Fruit fly (Drosophila melanogaster) whole organism, embryonic: Measurements from ENCODE around the gene CG5188.

Experiments used
- CG11093 ChIP-seq: fragments of 200-800 bp; sonication (Bioruptor generic); IDR thresholded peaks from 3 replicates; pipeline ENCODE4 v1.3.6; 2022; ENCODE audit warnings: missing biosample characterization, missing genetic modification characterization
- YL-1 ChIP-seq: fragments of 200-800 bp; sonication (Bioruptor generic); optimal IDR thresholded peaks from 3 replicates; lab custom pipeline; 2017; ENCODE audit warnings: missing biosample characterization, mild to moderate bottlenecking, missing genetic modification characterization
- chif ChIP-seq, 2 experiments: fragments of 200-800 bp; sonication (Bioruptor generic); optimal IDR thresholded peaks; 3 replicates each; lab custom pipeline; 2016; ENCODE audit warnings: missing biosample characterization in 2 of 2, missing genetic modification characterization in 2 of 2
- ci ChIP-seq: fragments of 200-800 bp; sonication (Bioruptor generic); IDR thresholded peaks from 3 replicates; pipeline ENCODE4 v1.3.6; 2022; ENCODE audit warnings: missing biosample characterization, missing genetic modification characterization
- wek ChIP-seq: fragments of 200-800 bp; sonication (Bioruptor generic); optimal IDR thresholded peaks from 3 replicates; lab custom pipeline; 2018; ENCODE audit warnings: missing biosample characterization, mild to moderate bottlenecking, missing genetic modification characterization, moderate library complexity

DNA sequence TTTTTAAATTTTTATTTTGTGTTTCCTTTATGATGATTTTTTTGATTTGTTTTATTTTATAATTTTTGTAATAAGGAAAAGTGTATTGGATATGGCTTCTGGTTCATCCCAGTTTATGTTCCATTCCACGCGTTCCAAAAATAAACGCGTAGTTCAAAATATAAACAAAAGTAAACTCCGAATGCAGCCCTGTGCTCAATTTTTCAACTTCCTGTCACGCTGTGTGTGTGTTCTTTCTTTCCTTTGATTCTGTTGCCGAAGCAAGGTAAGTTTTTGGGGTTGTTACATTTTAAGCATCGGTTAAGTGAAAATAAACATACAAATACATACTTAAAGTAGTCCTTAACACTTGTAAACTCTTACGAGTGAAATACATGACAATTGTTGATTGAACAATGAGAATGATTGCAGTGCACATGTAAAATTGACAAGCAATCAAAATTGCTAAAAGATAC lies 20.5 kb upstream of the CG5188 start, which contains the start of the genes Ip259 and RpS27A:
- TF ChIP-seq CG11093 (GFP tag; lab: Robert Waterston, UW) (no peak), chif (GFP tag; optimal IDR thresholded peaks at IDR 0.05; lab: Kevin White, UChicago) (peak; percentile 53 to 75), YL-1 (GFP tag; lab: Kevin White, UChicago) (peak; percentile 93), wek (GFP tag; lab: Kevin White, UChicago) (peak; percentile 84), ci (GFP tag; lab: Robert Waterston, UW) (peak; percentile 92)
